Fruit fly (Drosophila melanogaster) whole organism, pupa: ENCODE measurements around the gene CG12224.
A peak's percentile ranks its signal among the peaks of the same experiment; 100 is the strongest.

Experiments used
- CG10348 ChIP-seq: fragments of 200-800 bp; sonication (Bioruptor generic); IDR thresholded peaks from 2 replicates; pipeline ENCODE4 v1.3.6; 2022; ENCODE audit warnings: missing biosample characterization, missing genetic modification characterization
- CG12605 ChIP-seq: fragments of 200-800 bp; sonication (Bioruptor generic); IDR thresholded peaks from 2 replicates; pipeline ENCODE4 v1.3.6; 2022; ENCODE audit warnings: missing biosample characterization, missing genetic modification characterization
- CG13204 ChIP-seq: fragments of 200-800 bp; sonication (Bioruptor generic); optimal IDR thresholded peaks from 2 replicates; lab custom pipeline; 2018; ENCODE audit warnings: missing biosample characterization, mild to moderate bottlenecking, missing genetic modification characterization, moderate library complexity
- CG14655 ChIP-seq: fragments of 200-800 bp; sonication (Bioruptor generic); optimal IDR thresholded peaks from 3 replicates; lab custom pipeline; 2017; ENCODE audit warnings: mild to moderate bottlenecking, missing biosample characterization, missing genetic modification reagents, missing genetic modification characterization
- CG15710 ChIP-seq: fragments of 200-800 bp; sonication (Bioruptor generic); optimal IDR thresholded peaks from 2 replicates; lab custom pipeline; 2018; ENCODE audit warnings: missing biosample characterization, mild to moderate bottlenecking, missing genetic modification characterization, moderate library complexity
- CG17806 ChIP-seq: fragments of 200-800 bp; sonication (Bioruptor generic); optimal IDR thresholded peaks from 2 replicates; lab custom pipeline; 2018; ENCODE audit warnings: missing biosample characterization, mild to moderate bottlenecking, missing genetic modification characterization, moderate library complexity
- CG32121 ChIP-seq: fragments of 200-800 bp; sonication (Bioruptor generic); IDR thresholded peaks from 2 replicates; pipeline ENCODE4 v1.3.6; 2022; ENCODE audit warnings: missing biosample characterization, missing genetic modification characterization
- CG34367 ChIP-seq: fragments of 200-800 bp; sonication (Bioruptor generic); optimal IDR thresholded peaks from 2 replicates; lab custom pipeline; 2018; ENCODE audit warnings: missing biosample characterization, mild to moderate bottlenecking, missing genetic modification characterization
- CG4496 ChIP-seq: fragments of 200-800 bp; sonication (Bioruptor generic); IDR thresholded peaks from 3 replicates; pipeline ENCODE4 v1.3.6; 2022; ENCODE audit warnings: missing biosample characterization, missing genetic modification characterization
- CG8159 ChIP-seq: fragments of 200-800 bp; sonication (Bioruptor generic); optimal IDR thresholded peaks from 3 replicates; lab custom pipeline; 2018; ENCODE audit warnings: missing biosample characterization, mild to moderate bottlenecking, missing genetic modification characterization, moderate library complexity
- CG8301 ChIP-seq: fragments of 200-800 bp; sonication (Bioruptor generic); optimal IDR thresholded peaks from 2 replicates; lab custom pipeline; 2018; ENCODE audit warnings: missing biosample characterization, mild to moderate bottlenecking, missing genetic modification characterization
- CG9948 ChIP-seq: fragments of 200-800 bp; sonication (Bioruptor generic); optimal IDR thresholded peaks from 2 replicates; lab custom pipeline; 2018; ENCODE audit warnings: missing biosample characterization, mild to moderate bottlenecking, missing genetic modification characterization, moderate library complexity
- D1 ChIP-seq: fragments of 200-800 bp; sonication (Bioruptor generic); optimal IDR thresholded peaks from 2 replicates; lab custom pipeline; 2018; ENCODE audit warnings: missing biosample characterization, mild to moderate bottlenecking, missing genetic modification characterization, moderate library complexity
- EcR ChIP-seq: fragments of 200-800 bp; sonication (Bioruptor generic); optimal IDR thresholded peaks from 3 replicates; lab custom pipeline; 2019; ENCODE audit warnings: missing biosample characterization, missing genetic modification characterization, mild to moderate bottlenecking, moderate library complexity, missing genetic modification reagents
- Ets98B ChIP-seq: fragments of 200-800 bp; sonication (Bioruptor generic); IDR thresholded peaks from 2 replicates; pipeline ENCODE4 v1.3.6; 2022; ENCODE audit warnings: missing biosample characterization, missing genetic modification characterization
- Pif1A ChIP-seq: fragments of 200-800 bp; sonication (Bioruptor generic); optimal IDR thresholded peaks from 3 replicates; lab custom pipeline; 2016; ENCODE audit warnings: missing biosample characterization, missing genetic modification characterization
- Pif1B ChIP-seq: fragments of 200-800 bp; sonication (Bioruptor generic); optimal IDR thresholded peaks from 3 replicates; lab custom pipeline; 2016; ENCODE audit warnings: missing biosample characterization, missing genetic modification characterization
- Snoo ChIP-seq: fragments of 200-800 bp; sonication (Bioruptor generic); optimal IDR thresholded peaks from 3 replicates; lab custom pipeline; 2017; ENCODE audit warnings: missing biosample characterization, mild to moderate bottlenecking, missing genetic modification characterization, inconsistent platforms
- fd96Ca ChIP-seq: fragments of 200-800 bp; sonication (Bioruptor generic); IDR thresholded peaks from 3 replicates; pipeline ENCODE4 v1.3.6; 2022; ENCODE audit warnings: missing biosample characterization, missing genetic modification characterization
- gl ChIP-seq: fragments of 200-800 bp; sonication (Bioruptor generic); optimal IDR thresholded peaks from 2 replicates; lab custom pipeline; 2018; ENCODE audit warnings: missing biosample characterization, mild to moderate bottlenecking, missing genetic modification characterization
- rn ChIP-seq: fragments of 200-800 bp; sonication (Bioruptor generic); IDR thresholded peaks from 2 replicates; pipeline ENCODE4 v1.3.6; 2022; ENCODE audit warnings: missing biosample characterization, missing genetic modification characterization

Gene CG12224

dm6 chr3R:11948903-11949358, 32.9 kb downstream of the CG12224 start, which contains the start of gene Cad87A:
Gene Cad87A (minus strand): TSS chr3R:11949129.
- no peak for TF ChIP-seq CG32121 (GFP tag; lab: Robert Waterston, UW)
- no peak for TF ChIP-seq CG14655 (GFP tag; lab: Kevin White, UChicago)
- no peak for TF ChIP-seq CG4496 (GFP tag; lab: Robert Waterston, UW)
- TF ChIP-seq rn (GFP tag; lab: Robert Waterston, UW): no peak
- TF ChIP-seq CG15710 (tag; lab: Kevin White, UChicago): no peak
- TF ChIP-seq Ets98B: no peak
- peak; percentile 12 for TF ChIP-seq gl (tag; lab: Kevin White, UChicago)
- no peak for TF ChIP-seq CG17806
- TF ChIP-seq EcR (GFP tag; lab: Kevin White, UChicago): peak; percentile 43
- peak; percentile 7 for TF ChIP-seq CG8159 (tag; lab: Kevin White, UChicago)

dm6 chr3R:11947959-11948358, 33.9 kb downstream of the CG12224 start:
- TF ChIP-seq CG8159 (tag; lab: Kevin White, UChicago): no peak
- no peak for TF ChIP-seq Snoo (tag; lab: Kevin White, UChicago)
- no peak for TF ChIP-seq CG34367 (tag; lab: Kevin White, UChicago)
- TF ChIP-seq D1 (tag; lab: Kevin White, UChicago): no peak
- TF ChIP-seq CG12605: no peak
- TF ChIP-seq CG10348: no peak
- TF ChIP-seq CG32121 (GFP tag; lab: Robert Waterston, UW): no peak

DNA sequence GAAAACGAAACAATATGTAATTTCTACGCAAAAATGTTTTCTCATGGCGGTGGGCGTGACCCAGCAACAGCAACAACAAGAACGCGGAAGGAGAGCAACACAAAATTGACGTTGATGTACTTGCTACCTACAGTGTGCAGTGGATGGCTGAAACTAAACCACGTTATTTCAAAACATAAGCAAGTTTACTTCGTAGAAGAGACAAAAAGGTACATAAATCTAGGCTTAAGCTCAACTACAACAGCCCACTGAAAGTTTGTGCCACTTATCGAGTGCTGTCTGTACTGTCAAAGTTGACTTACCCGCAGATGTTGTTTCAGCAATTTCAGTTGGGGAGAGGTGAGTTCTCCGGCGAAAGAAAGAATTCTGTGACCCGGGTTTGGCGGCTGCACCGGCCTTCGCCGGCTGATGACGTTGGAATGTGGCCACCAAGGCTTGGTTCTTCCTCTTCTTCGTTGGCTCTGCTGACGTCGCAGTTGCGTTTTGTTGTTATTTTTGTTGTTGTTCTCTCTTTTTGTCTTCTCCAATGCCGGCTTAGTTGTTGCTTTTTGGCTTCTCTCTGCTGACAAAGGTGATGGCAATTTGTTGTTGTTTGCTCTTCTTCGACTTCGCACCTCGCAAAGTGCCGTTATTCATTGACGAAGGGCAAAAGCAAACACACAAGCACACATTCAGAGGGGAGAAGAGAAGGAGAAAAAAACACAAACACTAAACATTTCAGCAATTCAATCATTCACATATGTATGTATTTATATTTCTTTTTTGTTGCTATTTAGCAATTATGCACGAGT, 34.6 kb downstream of the CG12224 start:
- peak; percentile 24 for TF ChIP-seq CG13204 (GFP tag; lab: Kevin White, UChicago)
- peak; percentile 69 for TF ChIP-seq Snoo (tag; lab: Kevin White, UChicago)
- TF ChIP-seq CG15710 (tag; lab: Kevin White, UChicago): peak; percentile 63
- peak; percentile 60 for TF ChIP-seq CG34367 (tag; lab: Kevin White, UChicago)
- peak; percentile 59 for TF ChIP-seq CG9948 (tag; lab: Kevin White, UChicago)
- TF ChIP-seq CG32121 (GFP tag; lab: Robert Waterston, UW): no peak
- TF ChIP-seq CG12605: peak; percentile 32; the same call in 1 of the 2 replicates
- peak; percentile 42 for TF ChIP-seq Pif1A (GFP tag; lab: Kevin White, UChicago)
- peak; percentile 69; the same call in 2 of the 3 replicates for TF ChIP-seq CG4496 (GFP tag; lab: Robert Waterston, UW)
- peak; percentile 55; the same call in 2 of the 3 replicates for TF ChIP-seq fd96Ca (GFP tag; lab: Robert Waterston, UW)
- no peak for TF ChIP-seq CG14655 (GFP tag; lab: Kevin White, UChicago)
- TF ChIP-seq D1 (tag; lab: Kevin White, UChicago): no peak
- TF ChIP-seq gl (tag; lab: Kevin White, UChicago): peak; percentile 61
- TF ChIP-seq CG17806: peak; percentile 58
- peak; percentile 63 for TF ChIP-seq CG8301 (tag; lab: Kevin White, UChicago)
- TF ChIP-seq Ets98B: peak; percentile 38; the same call in 1 of the 2 replicates
- peak; percentile 8 for TF ChIP-seq EcR (GFP tag; lab: Kevin White, UChicago)
- TF ChIP-seq rn (GFP tag; lab: Robert Waterston, UW): 0 out of 2 replicates have a peak, but pooled peaks have one; percentile 11
- TF ChIP-seq CG8159 (tag; lab: Kevin White, UChicago): peak; percentile 68
- no peak for TF ChIP-seq CG10348
- peak; percentile 48 for TF ChIP-seq Pif1B (GFP tag; lab: Kevin White, UChicago)

DNA sequence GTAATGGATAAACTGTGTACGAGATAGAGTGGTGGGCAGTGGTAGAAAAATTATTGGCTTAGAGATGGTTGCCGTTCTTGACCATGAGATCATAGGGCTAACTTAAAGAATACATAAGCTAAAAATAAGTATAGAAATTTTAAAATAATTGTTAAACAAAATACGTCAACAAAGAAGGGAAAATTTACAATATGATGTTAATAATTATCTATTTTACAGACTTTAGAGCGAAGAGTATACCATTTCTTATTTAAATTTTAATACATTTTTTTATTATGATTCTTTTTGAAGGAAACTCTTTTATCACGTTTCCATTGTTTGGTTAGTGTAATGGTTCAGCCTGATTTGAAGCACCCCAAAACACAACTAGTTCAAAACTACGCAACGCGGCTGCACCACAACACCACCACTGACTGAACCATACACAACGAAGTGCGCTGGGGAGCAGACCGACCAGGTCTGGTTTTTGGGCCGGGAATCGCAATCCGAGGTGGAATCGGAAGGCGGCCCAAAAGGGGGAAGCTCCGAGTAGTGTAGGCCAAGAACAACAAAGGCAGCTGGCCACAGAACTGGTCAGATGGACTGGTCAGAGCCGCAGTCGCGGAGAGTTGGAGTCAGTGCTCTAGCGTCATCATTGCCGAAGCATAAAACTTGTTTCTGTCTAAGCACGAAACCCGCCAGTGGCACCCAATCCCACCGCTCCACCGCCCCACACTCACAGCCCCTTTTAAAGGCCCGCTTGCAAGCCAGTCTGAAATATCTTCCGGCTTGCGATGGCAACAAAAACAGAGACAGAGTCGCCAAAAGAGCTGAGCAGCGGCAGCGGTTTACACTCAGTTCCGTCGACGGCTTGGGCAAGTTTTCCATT, 36.2 kb downstream of the CG12224 start:
- TF ChIP-seq Snoo (tag; lab: Kevin White, UChicago) (no peak), Pif1B (GFP tag; lab: Kevin White, UChicago) (no peak), CG8301 (tag; lab: Kevin White, UChicago) (peak; percentile 60), rn (GFP tag; lab: Robert Waterston, UW) (no peak), CG12605 (no peak), fd96Ca (GFP tag; lab: Robert Waterston, UW) (no peak; the same call in 2 of the 3 replicates), Ets98B (peak; percentile 18; the same call in 1 of the 2 replicates), D1 (tag; lab: Kevin White, UChicago) (no peak), gl (tag; lab: Kevin White, UChicago) (no peak), Pif1A (GFP tag; lab: Kevin White, UChicago) (no peak), CG13204 (GFP tag; lab: Kevin White, UChicago) (peak; percentile 59), CG4496 (GFP tag; lab: Robert Waterston, UW) (no peak), CG9948 (tag; lab: Kevin White, UChicago) (peak; percentile 60), CG32121 (GFP tag; lab: Robert Waterston, UW) (no peak), CG10348 (no peak), EcR (GFP tag; lab: Kevin White, UChicago) (peak; percentile 78), CG34367 (tag; lab: Kevin White, UChicago) (peak; percentile 4), CG14655 (GFP tag; lab: Kevin White, UChicago) (peak; percentile 70), CG15710 (tag; lab: Kevin White, UChicago) (no peak), CG8159 (tag; lab: Kevin White, UChicago) (peak; percentile 66), CG17806 (peak; percentile 12)
